Fruit fly (Drosophila melanogaster) S2 (cell line): ENCODE results near the gene CG6055.

ENCODE experiments used
- CG8478 ChIP-seq: fragments of >200 bp; optimal IDR thresholded peaks from 2 replicates; lab custom pipeline; 2018
- CTCF ChIP-seq, 2 experiments: fragments of >200 bp; optimal IDR thresholded peaks; 2 replicates each; lab custom pipeline; 2018

DNA sequence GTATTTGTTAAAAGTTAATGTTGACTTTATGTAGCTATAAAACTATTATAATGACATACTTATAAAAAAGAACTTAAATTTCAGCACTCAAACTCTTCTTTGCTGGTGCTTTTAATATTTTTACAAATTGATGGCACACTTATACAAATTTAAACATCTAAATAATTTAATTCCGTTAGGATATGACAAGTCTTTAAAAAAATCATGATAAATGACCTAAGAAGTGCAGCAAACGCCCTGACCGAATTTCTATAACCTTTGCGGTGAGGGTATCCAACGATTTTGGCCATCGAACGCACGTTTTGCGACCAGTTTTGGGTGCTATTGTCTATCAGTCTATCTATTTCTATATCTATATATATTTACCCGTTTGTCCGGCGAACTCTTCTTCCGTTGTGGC is 23.4 kb upstream of the CG6055 start:
- TF ChIP-seq CTCF (optimal IDR thresholded peaks at IDR 0.05; lab: Kevin White, UChicago) = no peak
- no peak for TF ChIP-seq CG8478
